Fruit fly (Drosophila melanogaster): ENCODE data around the gene DopEcR.

DNA sequence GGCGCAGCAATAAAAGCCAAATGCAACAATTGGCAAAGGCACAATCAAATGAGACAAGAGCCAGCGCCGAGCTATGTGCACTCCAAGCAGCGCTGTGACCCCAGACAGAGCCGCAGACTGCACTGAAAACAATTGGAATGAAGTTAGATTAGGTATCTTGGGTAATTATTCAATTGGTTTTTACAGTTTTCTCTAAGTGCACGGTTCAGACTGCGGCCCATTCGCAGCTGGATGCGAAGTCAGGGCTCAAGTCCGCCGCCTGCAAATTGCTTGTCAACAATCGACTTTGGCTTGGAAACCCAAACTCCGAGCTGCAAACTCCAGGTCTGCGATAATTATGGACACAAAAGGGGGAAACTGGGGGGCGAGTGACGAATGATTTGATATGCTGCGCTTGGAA is 13.5 kb upstream of the DopEcR start:
- TF ChIP-seq ttk (optimal IDR thresholded peaks at IDR 0.05) (no peak), psq (optimal IDR thresholded peaks at IDR 0.05) (no peak), Myc (optimal IDR thresholded peaks at IDR 0.05) (no peak), h (optimal IDR thresholded peaks at IDR 0.05) (no peak), insv (optimal IDR thresholded peaks at IDR 0.05) (no peak), Sin3A (optimal IDR thresholded peaks at IDR 0.05) (no peak)

Measured in Kc167 (cell line).